Fruit fly (Drosophila melanogaster) whole organism, embryonic: ENCODE results near the gene Kal1.

Experiments used
- CG10462 ChIP-seq: fragments of 200-800 bp; sonication (Bioruptor generic); optimal IDR thresholded peaks from 2 replicates; lab custom pipeline; 2016; ENCODE audit warnings: missing biosample characterization, missing genetic modification characterization
- CG10959 ChIP-seq: fragments of 200-800 bp; sonication (Bioruptor generic); IDR thresholded peaks from 2 replicates; pipeline ENCODE4 v1.3.6; 2022; ENCODE audit warnings: missing biosample characterization, missing genetic modification characterization
- CG12219 ChIP-seq: fragments of 200-800 bp; sonication (Bioruptor generic); optimal IDR thresholded peaks from 3 replicates; lab custom pipeline; 2018; ENCODE audit warnings: missing biosample characterization, mild to moderate bottlenecking, missing genetic modification characterization
- CG13296 ChIP-seq: fragments of 200-800 bp; sonication (Bioruptor generic); optimal IDR thresholded peaks from 3 replicates; lab custom pipeline; 2018; ENCODE audit warnings: missing biosample characterization, mild to moderate bottlenecking, missing genetic modification characterization
- CG13894 ChIP-seq: fragments of 200-800 bp; sonication (Bioruptor generic); optimal IDR thresholded peaks from 3 replicates; lab custom pipeline; 2018; ENCODE audit warnings: missing biosample characterization, mild to moderate bottlenecking, missing genetic modification characterization, moderate library complexity
- CG15696 ChIP-seq: fragments of 200-800 bp; sonication (Bioruptor generic); optimal IDR thresholded peaks from 2 replicates; lab custom pipeline; 2019; ENCODE audit warnings: missing biosample characterization, mild to moderate bottlenecking, missing genetic modification characterization, moderate library complexity
- CG16863 ChIP-seq: fragments of 200-800 bp; sonication (Bioruptor generic); optimal IDR thresholded peaks from 3 replicates; lab custom pipeline; 2016; ENCODE audit warnings: missing biosample characterization, missing genetic modification characterization
- CG18262 ChIP-seq: fragments of 200-800 bp; optimal IDR thresholded peaks from 3 replicates; lab custom pipeline; 2019; ENCODE audit warnings: missing biosample characterization, mild to moderate bottlenecking, missing genetic modification characterization, moderate library complexity
- CG18619 ChIP-seq: fragments of 200-800 bp; sonication (Bioruptor generic); optimal IDR thresholded peaks from 3 replicates; lab custom pipeline; 2017; ENCODE audit warnings: missing biosample characterization, mild to moderate bottlenecking, missing genetic modification characterization
- CG2116 ChIP-seq: fragments of 200-800 bp; sonication (Bioruptor generic); optimal IDR thresholded peaks from 3 replicates; lab custom pipeline; 2018; ENCODE audit warnings: missing biosample characterization, mild to moderate bottlenecking, missing genetic modification characterization
- CG3065 ChIP-seq: fragments of 200-800 bp; sonication (Bioruptor generic); optimal IDR thresholded peaks from 2 replicates; lab custom pipeline; 2016; ENCODE audit warnings: missing biosample characterization, missing genetic modification characterization
- CG33213 ChIP-seq: fragments of 200-800 bp; sonication (Bioruptor generic); optimal IDR thresholded peaks from 3 replicates; lab custom pipeline; 2016; ENCODE audit warnings: missing biosample characterization, missing genetic modification characterization
- CG5180 ChIP-seq: fragments of 200-800 bp; sonication (Bioruptor generic); optimal IDR thresholded peaks from 3 replicates; lab custom pipeline; 2017; ENCODE audit warnings: missing biosample characterization, missing genetic modification characterization, mild to moderate bottlenecking, moderate library complexity, missing genetic modification reagents
- CG8944 ChIP-seq: fragments of 200-800 bp; sonication (Bioruptor generic); optimal IDR thresholded peaks from 3 replicates; lab custom pipeline; 2016; ENCODE audit warnings: missing biosample characterization, missing genetic modification characterization
- CG9876 ChIP-seq: fragments of 200-800 bp; sonication (Bioruptor generic); optimal IDR thresholded peaks from 2 replicates; lab custom pipeline; 2016; ENCODE audit warnings: missing biosample characterization, missing genetic modification characterization
- Camta ChIP-seq: fragments of 200-800 bp; sonication (Bioruptor generic); optimal IDR thresholded peaks from 2 replicates; lab custom pipeline; 2016; ENCODE audit warnings: missing biosample characterization, missing genetic modification characterization
- Dip2 ChIP-seq: fragments of 200-800 bp; sonication (Bioruptor generic); IDR thresholded peaks from 2 replicates; pipeline ENCODE4 v1.3.6; 2022; ENCODE audit warnings: missing biosample characterization, missing genetic modification characterization
- Dip3 ChIP-seq: fragments of 200-800 bp; sonication (Bioruptor generic); optimal IDR thresholded peaks from 3 replicates; lab custom pipeline; 2016; ENCODE audit warnings: missing biosample characterization, missing genetic modification characterization
- Doc3 ChIP-seq: fragments of 200-800 bp; sonication (Bioruptor generic); IDR thresholded peaks from 3 replicates; pipeline ENCODE4 v1.3.6; 2022; ENCODE audit warnings: missing biosample characterization, missing genetic modification characterization; ENCODE audit not compliant: partially characterized antibody
- Hmr ChIP-seq: fragments of 200-800 bp; sonication (Bioruptor generic); optimal IDR thresholded peaks from 3 replicates; lab custom pipeline; 2017; ENCODE audit warnings: mild to moderate bottlenecking, missing biosample characterization, missing genetic modification reagents, missing genetic modification characterization
- Hr78 ChIP-seq, 2 experiments: fragments of 200-800 bp in 1 of 2; fragments of >200 bp in 1 of 2; sonication (Bioruptor generic) in 1 of 2; optimal IDR thresholded peaks; 2 replicates each; lab custom pipeline; 2017 to 2019; ENCODE audit warnings: missing biosample characterization in 2 of 2, missing genetic modification characterization in 2 of 2, mild to moderate bottlenecking in 1 of 2, moderate library complexity in 1 of 2
- NC2α ChIP-seq: fragments of 200-800 bp; sonication (Bioruptor generic); optimal IDR thresholded peaks from 2 replicates; lab custom pipeline; 2016; ENCODE audit warnings: missing biosample characterization, missing genetic modification characterization
- Nf-YB ChIP-seq: fragments of 200-800 bp; sonication (Bioruptor generic); optimal IDR thresholded peaks from 3 replicates; lab custom pipeline; 2019; ENCODE audit warnings: missing biosample characterization, mild to moderate bottlenecking, missing genetic modification characterization, moderate library complexity
- Optix ChIP-seq: fragments of 200-800 bp; sonication (Bioruptor generic); IDR thresholded peaks from 3 replicates; pipeline ENCODE4 v1.3.6; 2022; ENCODE audit warnings: missing biosample characterization, missing genetic modification characterization
- Poxn ChIP-seq: fragments of 200-800 bp; sonication (Bioruptor generic); IDR thresholded peaks from 2 replicates; pipeline ENCODE4 v1.3.6; 2022; ENCODE audit warnings: missing biosample characterization, missing genetic modification characterization
- Rfx ChIP-seq: fragments of 200-800 bp; sonication (Bioruptor generic); IDR thresholded peaks from 2 replicates; pipeline ENCODE4 v1.3.6; 2022; ENCODE audit warnings: missing biosample characterization, missing genetic modification characterization
- Sin3A ChIP-seq: fragments of >200 bp; optimal IDR thresholded peaks from 2 replicates; lab custom pipeline; 2018
- Vsx1 ChIP-seq: fragments of 200-800 bp; sonication (Bioruptor generic); optimal IDR thresholded peaks from 2 replicates; lab custom pipeline; 2017; ENCODE audit warnings: missing biosample characterization, mild to moderate bottlenecking, missing genetic modification characterization, missing genetic modification reagents
- ac ChIP-seq: fragments of 200-800 bp; sonication (Bioruptor generic); optimal IDR thresholded peaks from 3 replicates; lab custom pipeline; 2017; ENCODE audit warnings: missing biosample characterization, mild to moderate bottlenecking, missing genetic modification characterization
- ash1 ChIP-seq: fragments of 200-800 bp; sonication (Bioruptor generic); optimal IDR thresholded peaks from 2 replicates; lab custom pipeline; 2018; ENCODE audit warnings: missing biosample characterization, mild to moderate bottlenecking, missing genetic modification characterization
- caup ChIP-seq: fragments of 200-800 bp; sonication (Bioruptor generic); optimal IDR thresholded peaks from 3 replicates; lab custom pipeline; 2017; ENCODE audit warnings: missing biosample characterization, mild to moderate bottlenecking, missing genetic modification characterization, moderate library complexity; ENCODE audit not compliant: severe bottlenecking
- croc ChIP-seq: fragments of 200-800 bp; sonication (Bioruptor generic); conservative IDR thresholded peaks from 3 replicates; pipeline ENCODE4 v1.3.6; 2022; ENCODE audit warnings: missing biosample characterization, missing genetic modification characterization
- dimm ChIP-seq: fragments of 200-800 bp; sonication (Bioruptor generic); IDR thresholded peaks from 2 replicates; pipeline ENCODE4 v1.3.6; 2022; ENCODE audit warnings: missing biosample characterization, missing genetic modification characterization
- ems ChIP-seq: fragments of 200-800 bp; sonication (Bioruptor generic); optimal IDR thresholded peaks from 3 replicates; lab custom pipeline; 2016; ENCODE audit warnings: missing biosample characterization, missing genetic modification characterization
- esg ChIP-seq: fragments of 200-800 bp; sonication (Bioruptor generic); conservative IDR thresholded peaks from 2 replicates; pipeline ENCODE4 v1.3.6; 2022; ENCODE audit warnings: missing biosample characterization, missing genetic modification characterization
- fu2 ChIP-seq: fragments of 200-800 bp; sonication (Bioruptor generic); optimal IDR thresholded peaks from 2 replicates; lab custom pipeline; 2016; ENCODE audit warnings: missing biosample characterization, missing genetic modification characterization
- ham ChIP-seq: fragments of 200-800 bp; sonication (Bioruptor generic); IDR thresholded peaks from 2 replicates; pipeline ENCODE4 v1.3.6; 2022; ENCODE audit warnings: missing biosample characterization, missing genetic modification characterization
- kni ChIP-seq: fragments of 200-800 bp; sonication (Bioruptor generic); optimal IDR thresholded peaks from 3 replicates; lab custom pipeline; 2017; ENCODE audit warnings: mild to moderate bottlenecking, missing biosample characterization, missing genetic modification reagents, missing genetic modification characterization
- knrl ChIP-seq: fragments of 200-800 bp; sonication (Bioruptor generic); IDR thresholded peaks from 3 replicates; pipeline ENCODE4 v1.3.6; 2022; ENCODE audit warnings: missing biosample characterization, missing genetic modification characterization; ENCODE audit not compliant: partially characterized antibody
- onecut ChIP-seq: fragments of 200-800 bp; sonication (Bioruptor generic); IDR thresholded peaks from 2 replicates; pipeline ENCODE4 v1.3.6; 2022; ENCODE audit warnings: missing biosample characterization, missing genetic modification characterization
- pan ChIP-seq, 4 experiments: fragments of >200 bp in 3 of 4; fragments of 200-800 bp in 1 of 4; sonication (Bioruptor generic) in 1 of 4; optimal IDR thresholded peaks in 3 of 4; IDR thresholded peaks in 1 of 4; 2 replicates each; pipeline versions ENCODE4 v1.3.6 to Lab custom; 2017 to 2022; ENCODE audit warnings: missing biosample characterization in 2 of 4, missing genetic modification characterization in 2 of 4, mixed read lengths in 1 of 4
- pho ChIP-seq: fragments of 200-800 bp; sonication (Bioruptor generic); optimal IDR thresholded peaks from 2 replicates; lab custom pipeline; 2016; ENCODE audit warnings: missing biosample characterization, missing genetic modification characterization
- pnt ChIP-seq: fragments of 200-800 bp; sonication (Bioruptor generic); optimal IDR thresholded peaks from 3 replicates; lab custom pipeline; 2016; ENCODE audit warnings: missing biosample characterization, missing genetic modification characterization
- rib ChIP-seq: fragments of 200-800 bp; sonication (Bioruptor generic); IDR thresholded peaks from 2 replicates; pipeline ENCODE4 v1.3.6; 2022; ENCODE audit warnings: missing biosample characterization, missing genetic modification characterization
- row ChIP-seq: fragments of 200-800 bp; sonication (Bioruptor generic); IDR thresholded peaks from 3 replicates; pipeline ENCODE4 v1.3.6; 2022; ENCODE audit warnings: missing biosample characterization, missing genetic modification characterization
- slp2 ChIP-seq: fragments of 200-800 bp; sonication (Bioruptor generic); optimal IDR thresholded peaks from 2 replicates; lab custom pipeline; 2016; ENCODE audit warnings: missing biosample characterization, missing genetic modification characterization
- sob ChIP-seq: fragments of 200-800 bp; sonication (Bioruptor generic); IDR thresholded peaks from 2 replicates; pipeline ENCODE4 v1.3.6; 2022; ENCODE audit warnings: missing biosample characterization, missing genetic modification characterization
- sqz ChIP-seq: fragments of 200-800 bp; sonication (Bioruptor generic); optimal IDR thresholded peaks from 3 replicates; lab custom pipeline; 2018; ENCODE audit warnings: missing biosample characterization, mild to moderate bottlenecking, missing genetic modification characterization
- stwl ChIP-seq: fragments of 200-800 bp; sonication (Bioruptor generic); optimal IDR thresholded peaks from 3 replicates; lab custom pipeline; 2018; ENCODE audit warnings: missing biosample characterization, mild to moderate bottlenecking, missing genetic modification characterization, moderate library complexity

Kal1 gene

dm6 chr3R:24112320-24113069 is 28.7 kb upstream of the Kal1 start, which contains the start of gene CG13605 (continued):
- no peak for TF ChIP-seq Dip2 (GFP tag; lab: Robert Waterston, UW)
- peak; percentile 85 for TF ChIP-seq Rfx
- peak; percentile 2 for TF ChIP-seq CG33213 (GFP tag; lab: Kevin White, UChicago)
- TF ChIP-seq ham: no peak
- no peak for TF ChIP-seq ash1 (GFP tag; lab: Kevin White, UChicago)
- no peak for TF ChIP-seq pan (optimal IDR thresholded peaks at IDR 0.05; lab: Kevin White, UChicago)
- peak in 1 of 2 experiments; percentile 82 for TF ChIP-seq pan (GFP tag; optimal IDR thresholded peaks at IDR 0.05 in 1 of 2, IDR thresholded peaks at IDR 0.05 in 1 of 2)
- TF ChIP-seq Vsx1: peak; percentile 68
- TF ChIP-seq slp2: no peak
- peak; percentile 75 for TF ChIP-seq CG18262 (tag; lab: Kevin White, UChicago)
- TF ChIP-seq croc: no peak
- no peak; the same call in 2 of the 3 replicates for TF ChIP-seq knrl
- TF ChIP-seq ac (GFP tag; lab: Kevin White, UChicago): no peak
- TF ChIP-seq Doc3: no peak
- peak; percentile 36 for TF ChIP-seq CG15696 (tag; lab: Kevin White, UChicago)
- peak; percentile 38 for TF ChIP-seq sqz (GFP tag; lab: Kevin White, UChicago)
- peak; percentile 3 for TF ChIP-seq CG3065 (GFP tag; lab: Kevin White, UChicago)
- TF ChIP-seq Hr78 (GFP tag; optimal IDR thresholded peaks at IDR 0.05; lab: Kevin White, UChicago): no peak
- TF ChIP-seq stwl: peak; percentile 55
- TF ChIP-seq sob (GFP tag; lab: Robert Waterston, UW): peak; percentile 78
- TF ChIP-seq CG2116 (GFP tag; lab: Kevin White, UChicago): peak; percentile 54
- TF ChIP-seq CG16863: no peak
- peak; percentile 63 for TF ChIP-seq CG18619 (GFP tag; lab: Kevin White, UChicago)
- no peak for TF ChIP-seq pho (GFP tag; lab: Kevin White, UChicago)
- TF ChIP-seq CG5180 (GFP tag; lab: Kevin White, UChicago): peak; percentile 31
- TF ChIP-seq CG13296 (GFP tag; lab: Kevin White, UChicago): peak; percentile 82
- TF ChIP-seq Hmr (GFP tag; lab: Kevin White, UChicago): peak; percentile 84
- TF ChIP-seq CG9876 (GFP tag; lab: Kevin White, UChicago): no peak
- TF ChIP-seq Nf-YB (GFP tag; lab: Kevin White, UChicago): peak; percentile 33
- TF ChIP-seq CG13894 (tag; lab: Kevin White, UChicago): peak; percentile 80
- peak; percentile 0 for TF ChIP-seq CG8944 (GFP tag; lab: Kevin White, UChicago)
- TF ChIP-seq Dip3 (GFP tag; lab: Kevin White, UChicago): peak; percentile 48
- no peak for TF ChIP-seq NC2α
- peak; percentile 26 for TF ChIP-seq pnt (GFP tag; lab: Kevin White, UChicago)
- TF ChIP-seq caup (GFP tag; lab: Kevin White, UChicago): peak; percentile 88
- TF ChIP-seq kni (GFP tag; lab: Kevin White, UChicago): no peak
- TF ChIP-seq fu2: no peak
- peak; percentile 84 for TF ChIP-seq row (GFP tag; lab: Robert Waterston, UW)
- TF ChIP-seq rib (GFP tag; lab: Robert Waterston, UW): peak; percentile 37
- no peak for TF ChIP-seq esg (GFP tag; lab: Robert Waterston, UW)
- peak; percentile 47; the same call in 1 of the 3 replicates for TF ChIP-seq Optix
- peak; percentile 51 for TF ChIP-seq onecut (GFP tag; lab: Robert Waterston, UW)
- no peak for TF ChIP-seq CG10959 (GFP tag; lab: Robert Waterston, UW)
- TF ChIP-seq ems: peak; percentile 32
- peak; percentile 34 for TF ChIP-seq Sin3A (lab: Kevin White, UChicago)
- TF ChIP-seq CG10462 (GFP tag; lab: Kevin White, UChicago): peak; percentile 26
- no peak for TF ChIP-seq Poxn (GFP tag; lab: Robert Waterston, UW)
- no peak for TF ChIP-seq Camta (GFP tag; lab: Kevin White, UChicago)
- TF ChIP-seq dimm (GFP tag; lab: Robert Waterston, UW): no peak
- TF ChIP-seq CG12219 (GFP tag; lab: Kevin White, UChicago): peak; percentile 75
